Fruit fly (Drosophila melanogaster) whole organism, embryonic: Measurements from ENCODE around the gene Cul5.
A peak's percentile ranks its signal among the peaks of the same experiment; 100 is the strongest.

Source experiments
- Adf1 ChIP-seq: fragments of 200-800 bp; sonication (Bioruptor generic); IDR thresholded peaks from 2 replicates; pipeline ENCODE4 v1.3.6; 2022; ENCODE audit warnings: missing biosample characterization, missing genetic modification characterization
- Atf6 ChIP-seq: fragments of 200-800 bp; sonication (Bioruptor generic); IDR thresholded peaks from 2 replicates; pipeline ENCODE4 v1.3.6; 2022; ENCODE audit warnings: missing biosample characterization, missing genetic modification characterization
- CG10366 ChIP-seq: fragments of 200-800 bp; sonication (Bioruptor generic); IDR thresholded peaks from 2 replicates; pipeline ENCODE4 v1.3.6; 2022; ENCODE audit warnings: missing biosample characterization, missing genetic modification characterization
- CG10431 ChIP-seq: fragments of 200-800 bp; sonication (Bioruptor generic); optimal IDR thresholded peaks from 3 replicates; lab custom pipeline; 2018; ENCODE audit warnings: missing biosample characterization, mild to moderate bottlenecking, missing genetic modification characterization
- CG11398 ChIP-seq: fragments of 200-800 bp; sonication (Bioruptor generic); optimal IDR thresholded peaks from 2 replicates; lab custom pipeline; 2016; ENCODE audit warnings: missing biosample characterization, missing genetic modification characterization
- CG12236 ChIP-seq: fragments of 200-800 bp; sonication (Bioruptor generic); optimal IDR thresholded peaks from 2 replicates; lab custom pipeline; 2016; ENCODE audit warnings: missing biosample characterization, missing genetic modification characterization
- CG14441 ChIP-seq: fragments of 200-800 bp; sonication (Bioruptor generic); IDR thresholded peaks from 2 replicates; pipeline ENCODE4 v1.3.6; 2022; ENCODE audit warnings: missing biosample characterization, missing genetic modification characterization
- CG14667 ChIP-seq: fragments of 200-800 bp; sonication (Bioruptor generic); IDR thresholded peaks from 2 replicates; pipeline ENCODE4 v1.3.6; 2022; ENCODE audit warnings: missing biosample characterization, missing genetic modification characterization
- CG18619 ChIP-seq: fragments of 200-800 bp; sonication (Bioruptor generic); optimal IDR thresholded peaks from 3 replicates; lab custom pipeline; 2017; ENCODE audit warnings: missing biosample characterization, mild to moderate bottlenecking, missing genetic modification characterization
- CG31441 ChIP-seq: fragments of 200-800 bp; sonication (Bioruptor generic); IDR thresholded peaks from 2 replicates; pipeline ENCODE4 v1.3.6; 2022; ENCODE audit warnings: missing biosample characterization, missing genetic modification characterization
- CG32767 ChIP-seq: fragments of 200-800 bp; sonication (Bioruptor generic); IDR thresholded peaks from 2 replicates; pipeline ENCODE4 v1.3.6; 2022; ENCODE audit warnings: missing biosample characterization, missing genetic modification characterization
- CG3726 ChIP-seq: fragments of 200-800 bp; sonication (Bioruptor generic); IDR thresholded peaks from 3 replicates; pipeline ENCODE4, ENCODE4 v1.3.6; 2022; ENCODE audit warnings: missing biosample characterization, missing genetic modification characterization
- CG3838 ChIP-seq: fragments of 200-800 bp; sonication (Bioruptor generic); optimal IDR thresholded peaks from 3 replicates; lab custom pipeline; 2016; ENCODE audit warnings: missing biosample characterization, missing genetic modification characterization
- CG3995 ChIP-seq: fragments of 200-800 bp; sonication (Bioruptor generic); optimal IDR thresholded peaks from 3 replicates; lab custom pipeline; 2016; ENCODE audit warnings: missing biosample characterization, missing genetic modification characterization
- CG4282 ChIP-seq: fragments of 200-800 bp; sonication (Bioruptor generic); optimal IDR thresholded peaks from 2 replicates; lab custom pipeline; 2016; ENCODE audit warnings: missing biosample characterization, missing genetic modification characterization
- CG9727 ChIP-seq: fragments of 200-800 bp; sonication (Bioruptor generic); optimal IDR thresholded peaks from 3 replicates; lab custom pipeline; 2017; ENCODE audit warnings: missing biosample characterization, mild to moderate bottlenecking, missing genetic modification characterization
- Dp ChIP-seq: fragments of 200-800 bp; sonication (Bioruptor generic); optimal IDR thresholded peaks from 2 replicates; lab custom pipeline; 2018; ENCODE audit warnings: missing biosample characterization, mild to moderate bottlenecking, missing genetic modification characterization, moderate library complexity
- E2f1 ChIP-seq: fragments of 200-800 bp; sonication (Bioruptor generic); IDR thresholded peaks from 2 replicates; pipeline ENCODE4 v1.3.6; 2022; ENCODE audit warnings: missing biosample characterization, missing genetic modification characterization
- Ets97D ChIP-seq: fragments of 200-800 bp; sonication (Bioruptor generic); optimal IDR thresholded peaks from 3 replicates; lab custom pipeline; 2016; ENCODE audit warnings: missing biosample characterization, missing genetic modification characterization
- Fer2 ChIP-seq: fragments of 200-800 bp; sonication (Bioruptor generic); optimal IDR thresholded peaks from 2 replicates; lab custom pipeline; 2018; ENCODE audit warnings: missing biosample characterization, mild to moderate bottlenecking, missing genetic modification characterization, moderate library complexity
- GATAe ChIP-seq: fragments of 200-800 bp; sonication (Bioruptor generic); conservative IDR thresholded peaks from 2 replicates; pipeline ENCODE4 v1.3.6; 2022; ENCODE audit warnings: missing biosample characterization, missing genetic modification characterization
- Hey ChIP-seq: fragments of 200-800 bp; sonication (Bioruptor generic); optimal IDR thresholded peaks from 3 replicates; lab custom pipeline; 2018; ENCODE audit warnings: missing biosample characterization, mild to moderate bottlenecking, missing genetic modification characterization
- Hr3 ChIP-seq: fragments of 200-800 bp; sonication (Bioruptor generic); optimal IDR thresholded peaks from 3 replicates; lab custom pipeline; 2016; ENCODE audit warnings: missing biosample characterization, missing genetic modification characterization
- Hr39 ChIP-seq: fragments of >200 bp; optimal IDR thresholded peaks from 2 replicates; lab custom pipeline; 2017
- Lhr ChIP-seq: fragments of 200-800 bp; sonication (Bioruptor generic); optimal IDR thresholded peaks from 3 replicates; lab custom pipeline; 2017; ENCODE audit warnings: mild to moderate bottlenecking, missing biosample characterization, missing genetic modification reagents, missing genetic modification characterization
- Max ChIP-seq: fragments of 200-800 bp; sonication (Bioruptor generic); optimal IDR thresholded peaks from 2 replicates; lab custom pipeline; 2016; ENCODE audit warnings: missing biosample characterization, mild to moderate bottlenecking, missing genetic modification characterization
- NC2β ChIP-seq: fragments of 200-800 bp; sonication (Bioruptor generic); optimal IDR thresholded peaks from 2 replicates; lab custom pipeline; 2016; ENCODE audit warnings: missing biosample characterization, missing genetic modification characterization
- NfI ChIP-seq: fragments of 200-800 bp; sonication (Bioruptor generic); optimal IDR thresholded peaks from 3 replicates; lab custom pipeline; 2018; ENCODE audit warnings: missing biosample characterization, mild to moderate bottlenecking, missing genetic modification characterization, moderate library complexity
- Opbp ChIP-seq: fragments of 200-800 bp; sonication (Bioruptor generic); IDR thresholded peaks from 3 replicates; pipeline ENCODE4 v1.3.6; 2022; ENCODE audit warnings: missing biosample characterization, missing genetic modification characterization; ENCODE audit not compliant: partially characterized antibody
- Six4 ChIP-seq: fragments of 200-800 bp; sonication (Bioruptor generic); optimal IDR thresholded peaks from 2 replicates; lab custom pipeline; 2016; ENCODE audit warnings: missing biosample characterization, missing genetic modification characterization
- Sox102F ChIP-seq: fragments of 200-800 bp; sonication (Bioruptor generic); optimal IDR thresholded peaks from 2 replicates; lab custom pipeline; 2018; ENCODE audit warnings: missing biosample characterization, mild to moderate bottlenecking, missing genetic modification characterization, moderate library complexity
- Sry-β ChIP-seq: fragments of 200-800 bp; sonication (Bioruptor generic); optimal IDR thresholded peaks from 2 replicates; lab custom pipeline; 2018; ENCODE audit warnings: missing biosample characterization, mild to moderate bottlenecking, missing genetic modification characterization, moderate library complexity
- Sry-δ ChIP-seq: fragments of 200-800 bp; sonication (Bioruptor generic); optimal IDR thresholded peaks from 2 replicates; lab custom pipeline; 2016; ENCODE audit warnings: missing biosample characterization, missing genetic modification characterization
- amos ChIP-seq: fragments of 200-800 bp; sonication (Bioruptor generic); IDR thresholded peaks from 2 replicates; pipeline ENCODE4 v1.3.6; 2022; ENCODE audit warnings: missing biosample characterization, missing genetic modification characterization; ENCODE audit not compliant: partially characterized antibody
- aop ChIP-seq: fragments of 200-800 bp; sonication (Bioruptor generic); IDR thresholded peaks from 2 replicates; pipeline ENCODE4 v1.3.6; 2022; ENCODE audit warnings: missing biosample characterization, missing genetic modification characterization
- cato ChIP-seq: fragments of 200-800 bp; sonication (Bioruptor generic); optimal IDR thresholded peaks from 2 replicates; lab custom pipeline; 2016; ENCODE audit warnings: missing biosample characterization, missing genetic modification characterization, borderline replicate concordance
- disco-r ChIP-seq: fragments of 200-800 bp; sonication (Bioruptor generic); optimal IDR thresholded peaks from 2 replicates; lab custom pipeline; 2016; ENCODE audit warnings: missing biosample characterization, missing genetic modification characterization
- dmrt99B ChIP-seq: fragments of 200-800 bp; sonication (Bioruptor generic); optimal IDR thresholded peaks from 2 replicates; lab custom pipeline; 2018; ENCODE audit warnings: missing biosample characterization, mild to moderate bottlenecking, missing genetic modification characterization, moderate library complexity
- dysf ChIP-seq: fragments of 200-800 bp; sonication (Bioruptor generic); IDR thresholded peaks from 3 replicates; pipeline ENCODE4 v1.3.6; 2022; ENCODE audit warnings: missing biosample characterization, missing genetic modification characterization
- emc ChIP-seq: fragments of 200-800 bp; sonication (Bioruptor generic); optimal IDR thresholded peaks from 2 replicates; lab custom pipeline; 2016; ENCODE audit warnings: missing biosample characterization, missing genetic modification characterization
- grn ChIP-seq: fragments of 200-800 bp; sonication (Bioruptor generic); optimal IDR thresholded peaks from 3 replicates; lab custom pipeline; 2017; ENCODE audit warnings: missing biosample characterization, missing genetic modification characterization
- gsb-n ChIP-seq: fragments of 200-800 bp; sonication (Bioruptor generic); optimal IDR thresholded peaks from 3 replicates; lab custom pipeline; 2018; ENCODE audit warnings: missing biosample characterization, mild to moderate bottlenecking, missing genetic modification characterization
- ham ChIP-seq: fragments of 200-800 bp; sonication (Bioruptor generic); IDR thresholded peaks from 2 replicates; pipeline ENCODE4 v1.3.6; 2022; ENCODE audit warnings: missing biosample characterization, missing genetic modification characterization
- hkb ChIP-seq, 2 experiments: fragments of 200-800 bp in 1 of 2; fragments of >200 bp in 1 of 2; sonication (Bioruptor generic) in 1 of 2; IDR thresholded peaks in 1 of 2; optimal IDR thresholded peaks in 1 of 2; 2 replicates each; pipeline versions ENCODE4 v1.3.6 to Lab custom; 2017 to 2022; ENCODE audit warnings: missing biosample characterization in 1 of 2, missing genetic modification characterization in 1 of 2
- ken ChIP-seq: fragments of 200-800 bp; sonication (Bioruptor generic); IDR thresholded peaks from 3 replicates; pipeline ENCODE4 v1.3.6; 2022; ENCODE audit warnings: missing biosample characterization, missing genetic modification characterization
- mld ChIP-seq: fragments of 200-800 bp; sonication (Bioruptor generic); IDR thresholded peaks from 3 replicates; pipeline ENCODE4 v1.3.6; 2022; ENCODE audit warnings: missing biosample characterization, missing genetic modification characterization; ENCODE audit not compliant: partially characterized antibody
- onecut ChIP-seq: fragments of 200-800 bp; sonication (Bioruptor generic); IDR thresholded peaks from 2 replicates; pipeline ENCODE4 v1.3.6; 2022; ENCODE audit warnings: missing biosample characterization, missing genetic modification characterization
- slp2 ChIP-seq: fragments of 200-800 bp; sonication (Bioruptor generic); optimal IDR thresholded peaks from 2 replicates; lab custom pipeline; 2016; ENCODE audit warnings: missing biosample characterization, missing genetic modification characterization
- toy ChIP-seq: fragments of 200-800 bp; sonication (Bioruptor generic); IDR thresholded peaks from 2 replicates; pipeline ENCODE4 v1.3.6; 2022; ENCODE audit warnings: missing biosample characterization, missing genetic modification characterization

Cul5 gene

dm6 chr3R:29088938-29089661, 26.3 kb upstream of the Cul5 start (continued):
- TF ChIP-seq NfI (GFP tag; lab: Kevin White, UChicago) (peak; percentile 59), Lhr (GFP tag; lab: Kevin White, UChicago) (no peak), E2f1 (GFP tag; lab: Robert Waterston, UW) (peak; percentile 55; the same call in 1 of the 2 replicates), Ets97D (peak; percentile 4), Opbp (GFP tag; lab: Robert Waterston, UW) (no peak), NC2β (GFP tag; lab: Kevin White, UChicago) (peak; percentile 33), gsb-n (tag; lab: Kevin White, UChicago) (peak; percentile 71), cato (peak; percentile 35), CG3995 (no peak), disco-r (peak; percentile 28), GATAe (GFP tag; lab: Robert Waterston, UW) (no peak), CG3726 (0 out of 3 replicates have a peak, but pooled peaks have one; percentile 37), CG10366 (GFP tag; lab: Robert Waterston, UW) (peak; percentile 54), CG11398 (GFP tag; lab: Kevin White, UChicago) (no peak), Hr3 (GFP tag; lab: Kevin White, UChicago) (peak; percentile 60), Fer2 (tag; lab: Kevin White, UChicago) (peak; percentile 37), Six4 (peak; percentile 36), Atf6 (GFP tag; lab: Robert Waterston, UW) (peak; percentile 58; the same call in 1 of the 2 replicates), Hey (tag; lab: Kevin White, UChicago) (no peak), onecut (GFP tag; lab: Robert Waterston, UW) (peak; percentile 35), CG4282 (GFP tag; lab: Kevin White, UChicago) (no peak), CG32767 (GFP tag; lab: Robert Waterston, UW) (peak; percentile 26; the same call in 1 of the 2 replicates), aop (GFP tag; lab: Robert Waterston, UW) (no peak), Max (GFP tag; lab: Kevin White, UChicago) (peak; percentile 65), Sox102F (GFP tag; lab: Kevin White, UChicago) (peak; percentile 84), dysf (peak; percentile 77), CG18619 (peak; percentile 70), CG9727 (GFP tag; lab: Kevin White, UChicago) (peak; percentile 76), CG10431 (peak; percentile 2), CG14667 (peak; percentile 47; the same call in 1 of the 2 replicates), dmrt99B (tag; lab: Kevin White, UChicago) (peak; percentile 88), Sry-δ (GFP tag; lab: Kevin White, UChicago) (no peak), hkb (optimal IDR thresholded peaks at IDR 0.05; lab: Kevin White, UChicago) (no peak), hkb (GFP tag; IDR thresholded peaks at IDR 0.05; lab: Robert Waterston, UW) (peak; percentile 81), ham (no peak), Adf1 (GFP tag; lab: Robert Waterston, UW) (no peak), CG14441 (0 out of 2 replicates have a peak, but pooled peaks have one; percentile 34), amos (GFP tag; lab: Robert Waterston, UW) (no peak), slp2 (GFP tag; lab: Kevin White, UChicago) (peak; percentile 37), Dp (no peak), CG12236 (GFP tag; lab: Kevin White, UChicago) (peak; percentile 27), toy (GFP tag; lab: Robert Waterston, UW) (no peak), grn (no peak), ken (peak; percentile 46; the same call in 1 of the 3 replicates), CG3838 (GFP tag; lab: Kevin White, UChicago) (no peak), emc (GFP tag; lab: Kevin White, UChicago) (no peak), CG31441 (peak; percentile 77), Hr39 (no peak), Sry-β (GFP tag; lab: Kevin White, UChicago) (no peak), mld (no peak)
